Worm (Caenorhabditis elegans): ENCODE measurements around the gene C16D9.4.

DNA sequence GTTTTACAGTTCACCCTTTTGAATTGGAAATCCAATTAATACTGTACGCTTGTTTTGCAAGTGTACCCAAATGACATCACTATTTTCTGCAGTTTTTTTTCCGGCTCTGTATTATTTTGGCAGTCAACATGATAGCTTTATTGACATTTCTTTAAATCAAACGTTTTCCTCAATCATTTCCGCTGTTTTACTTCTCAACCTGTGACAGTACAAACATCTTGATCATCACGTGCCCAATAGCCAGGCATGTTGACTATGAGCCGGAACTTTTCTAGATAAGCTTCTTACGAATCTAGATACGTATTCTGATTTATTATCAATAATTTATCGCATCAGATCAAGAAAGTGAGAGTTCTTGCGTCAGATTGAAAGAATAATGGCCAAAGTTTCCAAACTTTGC is 27.2 kb upstream of the C16D9.4 start:
- no peak for TF ChIP-seq ztf-11 (tag; optimal IDR thresholded peaks at IDR 0.05)
- TF ChIP-seq snpc-4 (tag; optimal IDR thresholded peaks at IDR 0.05) = no peak

Data from whole organism, L2 larva.